Fruit fly (Drosophila melanogaster) Kc167 (cell line): ENCODE measurements around the gene CG13862.

ENCODE experiments used
- Myc ChIP-seq: fragments of >200 bp; optimal IDR thresholded peaks from 2 replicates; lab custom pipeline; 2017; ENCODE audit warnings: missing external identifiers
- Sin3A ChIP-seq: fragments of >200 bp; optimal IDR thresholded peaks from 2 replicates; lab custom pipeline; 2018; ENCODE audit warnings: missing external identifiers
- h ChIP-seq: fragments of >200 bp; optimal IDR thresholded peaks from 3 replicates; lab custom pipeline; 2018; ENCODE audit warnings: missing external identifiers
- insv ChIP-seq: fragments of >200 bp; optimal IDR thresholded peaks from 3 replicates; lab custom pipeline; 2018; ENCODE audit warnings: missing external identifiers
- psq ChIP-seq: fragments of >200 bp; optimal IDR thresholded peaks from 2 replicates; lab custom pipeline; 2017; ENCODE audit warnings: missing external identifiers
- ttk ChIP-seq: sonication (Bioruptor generic); optimal IDR thresholded peaks from 2 replicates; lab custom pipeline; 2017; ENCODE audit warnings: missing external identifiers

The CG13862 gene

DNA sequence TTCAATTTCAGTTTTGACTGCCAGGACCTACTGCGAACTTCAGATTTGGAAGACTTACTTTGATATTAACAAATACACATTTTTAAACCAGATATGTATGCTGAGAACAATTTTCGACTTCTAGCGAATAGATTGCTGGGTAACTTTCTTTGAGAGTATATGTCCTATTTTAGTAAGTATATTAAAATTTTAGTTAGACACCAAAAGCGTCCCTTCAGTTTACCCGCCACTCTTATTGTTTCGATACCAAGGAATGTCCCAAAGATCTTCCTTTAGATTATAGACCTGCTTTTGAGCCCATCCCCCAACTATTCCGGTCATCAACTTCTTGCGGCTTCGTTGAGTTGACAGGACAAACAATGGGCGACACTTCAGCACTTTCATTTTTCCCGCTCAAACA is 8.4 kb downstream of the CG13862 start, which contains the start of gene CG5388:
CG5388 (minus strand) TSS at position 101 of the 400 bp plus-strand sequence.
- TF ChIP-seq ttk, result no peak
- TF ChIP-seq Myc, result no peak
- TF ChIP-seq psq, result no peak
- TF ChIP-seq Sin3A, result no peak
- TF ChIP-seq insv (lab: Kevin White, UChicago), result no peak
- TF ChIP-seq h (lab: Kevin White, UChicago), result no peak

- TF ChIP-seq h (lab: Kevin White, UChicago), result no peak
- TF ChIP-seq Myc, result no peak
- no peak for TF ChIP-seq ttk
- TF ChIP-seq insv (lab: Kevin White, UChicago), result no peak
- TF ChIP-seq Sin3A, result no peak
- no peak for TF ChIP-seq psq
Observed at dm6 chr3R:22341652-22342051, 9.9 kb downstream of the CG13862 start.

DNA sequence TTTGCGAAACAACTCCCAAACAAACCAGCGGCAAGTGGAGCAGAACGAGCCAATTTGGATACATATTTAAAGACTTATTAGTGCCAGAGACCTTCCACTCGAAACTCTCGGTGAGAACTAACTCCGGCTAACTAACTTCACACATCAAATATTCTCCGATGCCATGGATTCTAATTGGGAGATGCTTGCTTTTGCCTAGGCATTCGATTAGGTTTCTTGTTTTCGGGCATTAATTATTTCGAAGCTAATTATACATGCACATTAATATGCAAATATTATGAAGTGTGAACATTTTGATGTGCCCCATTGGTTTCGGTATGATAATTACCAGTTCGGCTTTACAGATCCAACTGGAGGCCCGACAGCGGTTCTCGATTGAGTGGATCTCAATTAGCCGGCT is 10.4 kb downstream of the CG13862 start, which contains the start of gene CG5386:
CG5386 (minus strand) TSS at position 101 of the 400 bp plus-strand sequence.
- no peak for TF ChIP-seq insv (lab: Kevin White, UChicago)

- no peak for TF ChIP-seq psq
- TF ChIP-seq h (lab: Kevin White, UChicago), result no peak
- TF ChIP-seq Sin3A, result no peak
- TF ChIP-seq insv (lab: Kevin White, UChicago), result no peak
- TF ChIP-seq ttk, result no peak
- TF ChIP-seq Myc, result no peak
Observed at dm6 chr3R:22342708-22343107, 10.9 kb downstream of the CG13862 start.

dm6 chr3R:22351396-22351795 is 19.6 kb downstream of the CG13862 start, which contains the start of gene rdhB:
Gene rdhB, plus strand, starts transcription at chr3R:22351696.
- TF ChIP-seq h (lab: Kevin White, UChicago) (no peak), insv (lab: Kevin White, UChicago) (no peak), ttk (no peak), Sin3A (no peak), psq (no peak), Myc (no peak)

- no peak for TF ChIP-seq Sin3A
- no peak for TF ChIP-seq insv (lab: Kevin White, UChicago)
- TF ChIP-seq h (lab: Kevin White, UChicago), result no peak
- no peak for TF ChIP-seq Myc
- TF ChIP-seq psq, result no peak
- TF ChIP-seq ttk, result no peak
Observed at dm6 chr3R:22356464-22357410, 24.9 kb downstream of the CG13862 start, which contains the start of gene Sar1. Gene Sar1, plus strand, starts transcription at chr3R:22356685.

- no peak for TF ChIP-seq psq
- no peak for TF ChIP-seq insv (lab: Kevin White, UChicago)
- TF ChIP-seq ttk, result no peak
- TF ChIP-seq Myc, result no peak
- no peak for TF ChIP-seq Sin3A
- no peak for TF ChIP-seq h (lab: Kevin White, UChicago)
Observed at dm6 chr3R:22357942-22358341, 26.2 kb downstream of the CG13862 start.

dm6 chr3R:22358810-22359209 is 27.0 kb downstream of the CG13862 start:
- TF ChIP-seq insv (lab: Kevin White, UChicago) (no peak), ttk (no peak), Myc (no peak), psq (no peak), h (lab: Kevin White, UChicago) (no peak), Sin3A (no peak)

DNA sequence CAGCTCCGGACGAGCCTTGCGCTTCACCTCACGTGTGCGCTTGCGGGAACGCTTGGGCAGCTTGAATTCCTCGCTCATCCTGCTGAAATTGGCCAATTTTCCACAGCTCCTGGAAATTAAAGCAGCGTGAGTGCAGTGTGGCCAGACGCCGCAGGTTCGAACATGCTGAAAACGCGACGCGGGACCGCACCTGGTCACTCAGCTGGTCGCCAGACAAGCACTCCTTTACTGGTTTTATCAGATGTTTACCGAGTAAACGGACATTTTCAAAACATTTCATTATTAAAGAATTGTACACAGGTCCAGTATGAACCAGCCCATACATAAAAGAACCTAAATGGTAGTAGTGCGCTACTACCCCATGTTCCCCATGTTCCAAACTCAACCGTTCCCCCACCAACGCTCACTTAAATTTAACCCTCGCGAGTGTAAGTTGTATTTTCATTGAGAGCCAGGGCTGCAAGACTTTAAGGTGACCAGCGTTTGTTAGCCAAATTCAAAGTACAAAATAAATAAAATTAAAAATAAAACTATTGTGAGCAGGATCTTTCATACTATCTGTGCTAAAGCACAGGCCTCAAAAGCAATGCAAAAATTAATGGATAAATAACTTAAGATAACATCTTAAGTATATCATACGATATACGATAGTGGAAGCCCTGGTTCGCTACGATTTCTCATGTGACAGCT is 30.6 kb downstream of the CG13862 start, which contains the start of the genes JMJD6, CG7071 and Muted:
JMJD6 (minus strand) TSS at position 154 of the 690 bp plus-strand sequence.
CG7071 (plus strand) TSS at position 403 of the 690 bp plus-strand sequence.
Muted (plus strand) TSS at position 403 of the 690 bp plus-strand sequence.
- TF ChIP-seq Myc (no peak), h (lab: Kevin White, UChicago) (no peak), psq (no peak), Sin3A (no peak), insv (lab: Kevin White, UChicago) (no peak)

- no peak for TF ChIP-seq ttk
- no peak for TF ChIP-seq Sin3A
- no peak for TF ChIP-seq Myc
- no peak for TF ChIP-seq insv (lab: Kevin White, UChicago)
- no peak for TF ChIP-seq h (lab: Kevin White, UChicago)
- no peak for TF ChIP-seq psq
Observed at dm6 chr3R:22365660-22366195, 33.9 kb downstream of the CG13862 start, which contains the start of gene CG5382. Gene CG5382, minus strand, starts transcription at chr3R:22365983.

DNA sequence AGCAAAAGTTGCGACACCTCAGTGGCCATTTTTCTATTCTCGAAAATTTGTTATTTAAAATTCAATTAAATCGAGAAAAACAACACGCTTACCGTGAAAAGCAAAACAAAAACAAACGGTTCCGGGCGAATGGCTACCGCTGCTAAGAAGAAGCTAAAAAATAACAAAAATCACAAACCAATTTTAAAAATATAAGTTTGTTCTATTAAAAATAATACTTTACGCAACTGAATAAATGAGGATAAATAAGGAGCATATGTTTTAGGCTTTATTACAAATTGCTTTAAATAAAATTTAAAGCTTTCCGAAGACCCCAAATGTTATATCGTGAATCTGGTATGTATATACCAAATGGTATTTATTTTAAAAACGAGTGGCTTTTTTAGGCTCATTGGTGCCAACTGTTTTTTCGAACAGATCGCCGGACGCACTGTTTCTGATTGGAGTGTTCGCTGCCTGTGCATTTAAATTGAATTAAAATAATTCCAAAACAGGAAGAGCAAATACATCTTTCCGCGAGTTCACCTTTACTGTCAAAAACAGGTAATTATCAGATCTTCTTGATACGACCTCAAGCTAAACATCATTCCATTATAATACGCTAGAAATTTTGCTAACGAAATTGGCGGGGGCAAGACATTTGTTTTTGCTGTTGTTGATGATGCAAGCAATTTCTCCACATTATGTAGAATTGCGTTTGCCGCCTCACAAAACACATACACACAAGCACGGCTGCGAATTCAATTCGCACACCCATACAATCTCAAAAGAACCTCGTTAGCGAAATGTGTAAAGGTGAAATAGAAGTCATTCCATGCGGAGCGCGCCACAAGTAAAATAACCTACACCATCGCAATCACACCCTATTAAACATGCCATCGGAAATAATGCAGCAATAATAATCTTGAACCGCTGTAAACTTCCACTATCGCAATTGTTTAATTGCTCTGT is 35.6 kb downstream of the CG13862 start, which contains the start of the genes Polr3F and PyK:
Polr3F (minus strand) TSS at position 248 of the 951 bp plus-strand sequence.
PyK (plus strand) TSS at position 411 of the 951 bp plus-strand sequence.
- TF ChIP-seq psq (no peak), Sin3A (no peak), h (lab: Kevin White, UChicago) (no peak), ttk (no peak), insv (lab: Kevin White, UChicago) (no peak), Myc (no peak)
